Worm (Caenorhabditis elegans) whole organism, young adult: ENCODE measurements around the gene F59B1.8.

ENCODE experiments used
- B0261.1 ChIP-seq: sonication (generic microtip); optimal IDR thresholded peaks from 2 replicates; lab custom pipeline; 2016; ENCODE audit warnings: mild to moderate bottlenecking, missing genetic modification characterization, moderate library complexity, missing compliant biosample characterization
- C06A6.2 ChIP-seq: fragments of 200-800 bp; sonication (Bioruptor generic); conservative IDR thresholded peaks from 2 replicates; pipeline ENCODE4 v1.3.6; 2022; ENCODE audit warnings: missing genetic modification characterization, missing compliant biosample characterization
- C17E4.6 ChIP-seq: fragments of 200-800 bp; sonication (Bioruptor generic); IDR thresholded peaks from 2 replicates; pipeline ENCODE4 v1.3.6; 2022; ENCODE audit warnings: missing genetic modification reagents, missing genetic modification characterization, missing compliant biosample characterization
- D2030.7 ChIP-seq: fragments of 200-800 bp; sonication (Bioruptor generic); IDR thresholded peaks from 2 replicates; pipeline ENCODE4 v1.3.6; 2022; ENCODE audit warnings: missing genetic modification reagents, missing genetic modification characterization, missing compliant biosample characterization
- F57A8.1 ChIP-seq: fragments of 200-800 bp; sonication (Bioruptor generic); optimal IDR thresholded peaks from 2 replicates; lab custom pipeline; 2018; ENCODE audit warnings: mild to moderate bottlenecking, missing genetic modification characterization, moderate library complexity, missing compliant biosample characterization
- Y79H2A.3 ChIP-seq: fragments of 200-800 bp; sonication (Bioruptor generic); conservative IDR thresholded peaks from 2 replicates; pipeline ENCODE4 v1.3.6; 2022; ENCODE audit warnings: missing genetic modification reagents, missing genetic modification characterization, missing compliant biosample characterization
- Y95B8A.8 ChIP-seq: fragments of 200-800 bp; sonication (Bioruptor generic); IDR thresholded peaks from 2 replicates; pipeline ENCODE4 v1.3.6; 2022; ENCODE audit warnings: missing genetic modification reagents, missing genetic modification characterization, missing compliant biosample characterization
- ZK185.1 ChIP-seq: sonication (generic microtip); optimal IDR thresholded peaks from 2 replicates; lab custom pipeline; 2016; ENCODE audit warnings: mild to moderate bottlenecking, missing genetic modification characterization, missing compliant biosample characterization; ENCODE audit not compliant: poor library complexity, severe bottlenecking
- atf-7 ChIP-seq: sonication (generic microtip); optimal IDR thresholded peaks from 2 replicates; lab custom pipeline; 2017; ENCODE audit warnings: mild to moderate bottlenecking, missing genetic modification characterization, missing compliant biosample characterization
- attf-6 ChIP-seq: fragments of 200-800 bp; sonication (Bioruptor generic); IDR thresholded peaks from 2 replicates; pipeline ENCODE4 v1.3.6; 2022; ENCODE audit warnings: missing genetic modification reagents, missing genetic modification characterization, missing compliant biosample characterization
- cebp-2 ChIP-seq: fragments of 200-800 bp; sonication (Bioruptor generic); IDR thresholded peaks from 2 replicates; pipeline ENCODE4 v1.3.6; 2022; ENCODE audit warnings: missing genetic modification characterization, missing compliant biosample characterization
- ceh-79 ChIP-seq: sonication (generic microtip); optimal IDR thresholded peaks from 2 replicates; lab custom pipeline; 2017; ENCODE audit warnings: mild to moderate bottlenecking, missing genetic modification characterization, missing compliant biosample characterization
- ceh-91 ChIP-seq: fragments of 200-800 bp; sonication (Bioruptor generic); IDR thresholded peaks from 2 replicates; pipeline ENCODE4 v1.3.6; 2022; ENCODE audit warnings: missing genetic modification reagents, missing genetic modification characterization, missing compliant biosample characterization
- die-1 ChIP-seq: sonication (generic microtip); optimal IDR thresholded peaks from 2 replicates; lab custom pipeline; 2016; ENCODE audit warnings: missing genotype, mild to moderate bottlenecking, missing genetic modification characterization, missing compliant biosample characterization
- gei-17 ChIP-seq: fragments of 200-800 bp; sonication (Bioruptor generic); optimal IDR thresholded peaks from 2 replicates; lab custom pipeline; 2018; ENCODE audit warnings: mild to moderate bottlenecking, missing genetic modification characterization, missing compliant biosample characterization
- hlh-12 ChIP-seq: sonication (generic microtip); optimal IDR thresholded peaks from 2 replicates; lab custom pipeline; 2016; ENCODE audit warnings: missing genetic modification characterization, missing compliant biosample characterization
- hlh-26 ChIP-seq: fragments of 200-800 bp; sonication (Bioruptor generic); conservative IDR thresholded peaks from 2 replicates; pipeline ENCODE4 v1.3.6; 2022; ENCODE audit warnings: missing genetic modification reagents, missing genetic modification characterization, missing compliant biosample characterization
- hrde-1 ChIP-seq: sonication (generic microtip); optimal IDR thresholded peaks from 2 replicates; lab custom pipeline; 2016; ENCODE audit warnings: missing genetic modification characterization, mild to moderate bottlenecking, missing compliant biosample characterization, moderate library complexity, missing genotype, missing genetic modification reagents, borderline replicate concordance
- let-526 ChIP-seq: fragments of 200-800 bp; sonication (Bioruptor generic); IDR thresholded peaks from 2 replicates; pipeline ENCODE4 v1.3.6; 2022; ENCODE audit warnings: missing genetic modification reagents, missing genetic modification characterization, missing compliant biosample characterization
- let-607 ChIP-seq, 2 experiments: fragments of 200-800 bp in 1 of 2; sonication (Bioruptor generic) in 1 of 2; sonication (generic microtip) in 1 of 2; optimal IDR thresholded peaks; 2 replicates each; lab custom pipeline; 2016 to 2018; ENCODE audit warnings: mild to moderate bottlenecking in 2 of 2, missing compliant biosample characterization in 2 of 2, missing genetic modification characterization in 2 of 2, moderate library complexity in 2 of 2, missing genotype in 1 of 2
- lin-35 ChIP-seq, 3 experiments: fragments of 150-350 bp in 2 of 3; sonication (generic microtip) in 1 of 3; optimal IDR thresholded peaks; 2 replicates each; lab custom pipeline; 2014 to 2018; ENCODE audit warnings: missing biosample characterization in 3 of 3, missing genetic modification characterization in 3 of 3, missing genetic modification reagents in 3 of 3
- lir-1 ChIP-seq: fragments of 200-800 bp; sonication (Bioruptor generic); conservative IDR thresholded peaks from 2 replicates; pipeline ENCODE4 v1.3.6; 2022; ENCODE audit warnings: missing genetic modification reagents, missing genetic modification characterization, missing compliant biosample characterization
- lsy-27 ChIP-seq: sonication (generic microtip); optimal IDR thresholded peaks from 2 replicates; lab custom pipeline; 2017; ENCODE audit warnings: missing genetic modification characterization, mild to moderate bottlenecking, missing compliant biosample characterization, antibody characterized with exemption, missing genotype, borderline replicate concordance; ENCODE audit not compliant: insufficient read depth
- mxl-1 ChIP-seq: sonication (generic microtip); optimal IDR thresholded peaks from 2 replicates; lab custom pipeline; 2016; ENCODE audit warnings: missing genetic modification characterization, missing compliant biosample characterization
- nfyb-1 ChIP-seq: fragments of 200-800 bp; sonication (Bioruptor generic); IDR thresholded peaks from 2 replicates; pipeline ENCODE4 v1.3.6; 2022; ENCODE audit warnings: missing genetic modification reagents, missing genetic modification characterization, missing compliant biosample characterization
- nhr-179 ChIP-seq: sonication (generic microtip); optimal IDR thresholded peaks from 2 replicates; lab custom pipeline; 2016; ENCODE audit warnings: mild to moderate bottlenecking, missing genetic modification characterization, missing compliant biosample characterization
- nhr-80 ChIP-seq: sonication (generic microtip); optimal IDR thresholded peaks from 2 replicates; lab custom pipeline; 2016; ENCODE audit warnings: missing genetic modification characterization, missing compliant biosample characterization
- rcor-1 ChIP-seq: fragments of 200-800 bp; sonication (Bioruptor generic); IDR thresholded peaks from 2 replicates; pipeline ENCODE4 v1.3.6; 2022; ENCODE audit warnings: missing genetic modification reagents, missing genetic modification characterization, missing compliant biosample characterization
- sea-2 ChIP-seq: fragments of 200-800 bp; sonication (Bioruptor generic); IDR thresholded peaks from 2 replicates; pipeline ENCODE4 v1.3.6; 2022; ENCODE audit warnings: missing genetic modification characterization, missing compliant biosample characterization
- snpc-1.3 ChIP-seq: sonication (generic microtip); optimal IDR thresholded peaks from 2 replicates; lab custom pipeline; 2017; ENCODE audit warnings: missing genetic modification characterization, mild to moderate bottlenecking, missing compliant biosample characterization, antibody characterized with exemption, moderate library complexity, missing genotype, missing genetic modification reagents; ENCODE audit not compliant: insufficient read depth
- xnd-1 ChIP-seq: sonication (generic microtip); optimal IDR thresholded peaks from 2 replicates; lab custom pipeline; 2016; ENCODE audit warnings: missing genotype, missing genetic modification reagents, missing genetic modification characterization, missing compliant biosample characterization
- zfh-2 ChIP-seq: fragments of 200-800 bp; sonication (Bioruptor generic); conservative IDR thresholded peaks from 2 replicates; pipeline ENCODE4 v1.3.6; 2022; ENCODE audit warnings: missing genetic modification reagents, missing genetic modification characterization, missing compliant biosample characterization
- ztf-18 ChIP-seq: sonication (generic microtip); optimal IDR thresholded peaks from 2 replicates; lab custom pipeline; 2016; ENCODE audit warnings: missing genotype, mild to moderate bottlenecking, missing genetic modification characterization, missing compliant biosample characterization
- ztf-22 ChIP-seq: fragments of 200-800 bp; sonication (Bioruptor generic); optimal IDR thresholded peaks from 2 replicates; lab custom pipeline; 2018; ENCODE audit warnings: mild to moderate bottlenecking, missing genetic modification characterization, moderate library complexity, missing compliant biosample characterization

Gene F59B1.8

DNA sequence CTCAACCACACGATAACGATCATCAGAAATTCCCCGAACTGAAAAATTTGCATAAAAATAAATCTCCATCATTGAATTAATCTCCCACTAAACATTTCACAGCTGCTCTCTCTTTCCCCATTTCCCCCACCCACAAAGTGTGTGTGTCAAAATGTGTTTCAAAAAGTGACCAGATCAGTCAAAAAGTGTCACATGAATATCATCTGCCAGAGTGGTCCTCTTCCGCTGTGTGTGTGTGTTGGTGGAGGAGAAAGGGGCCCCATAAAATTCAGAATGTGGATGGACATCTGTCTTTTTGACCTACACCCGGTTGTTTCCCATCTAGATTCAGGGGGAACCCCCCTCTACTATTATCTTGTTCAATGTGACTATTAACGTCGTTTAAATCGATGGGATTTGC lies 33.2 kb upstream of the F59B1.8 start:
- TF ChIP-seq ztf-22 (GFP tag; lab: Kevin White, UChicago) (no peak), nfyb-1 (GFP tag; lab: Robert Waterston, UW) (no peak), C17E4.6 (GFP tag; lab: Robert Waterston, UW) (no peak), die-1 (tag; lab: Kevin White, UChicago) (no peak)

DNA sequence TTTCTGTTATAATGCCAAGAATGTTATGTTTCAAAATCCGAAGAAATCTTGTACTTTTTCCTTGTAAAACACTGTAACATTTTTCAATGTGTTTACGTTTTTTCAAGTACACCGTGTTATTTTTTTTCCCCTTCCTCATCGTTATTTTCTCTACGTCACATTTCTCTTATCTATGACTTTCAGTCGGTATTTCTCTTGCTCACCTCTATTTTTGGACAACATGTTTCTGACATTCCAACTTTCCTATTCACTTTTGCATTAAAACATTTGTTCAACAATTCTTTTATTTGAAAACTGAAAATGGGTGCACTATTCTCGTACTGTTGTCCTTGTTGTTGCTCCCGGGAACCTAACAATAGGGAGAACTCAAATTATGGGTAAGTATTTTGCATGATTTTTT lies 29.0 kb upstream of the F59B1.8 start, which contains the start of gene pals-33:
pals-33 (plus strand) TSS at position 301 of the 400 bp plus-strand sequence.
- no peak for TF ChIP-seq rcor-1 (GFP tag; lab: Robert Waterston, UW)
- no peak for TF ChIP-seq let-526 (GFP tag; lab: Robert Waterston, UW)
- no peak for TF ChIP-seq zfh-2
- no peak for TF ChIP-seq ZK185.1 (tag; lab: Kevin White, UChicago)
- no peak for TF ChIP-seq lin-35 (GFP tag; optimal IDR thresholded peaks at IDR 0.05; lab: Kevin White, UChicago)
- TF ChIP-seq sea-2 = no peak
- TF ChIP-seq gei-17 (GFP tag; lab: Kevin White, UChicago) = no peak
- TF ChIP-seq hlh-26 = no peak
- TF ChIP-seq F57A8.1 (GFP tag; lab: Kevin White, UChicago) = no peak

DNA sequence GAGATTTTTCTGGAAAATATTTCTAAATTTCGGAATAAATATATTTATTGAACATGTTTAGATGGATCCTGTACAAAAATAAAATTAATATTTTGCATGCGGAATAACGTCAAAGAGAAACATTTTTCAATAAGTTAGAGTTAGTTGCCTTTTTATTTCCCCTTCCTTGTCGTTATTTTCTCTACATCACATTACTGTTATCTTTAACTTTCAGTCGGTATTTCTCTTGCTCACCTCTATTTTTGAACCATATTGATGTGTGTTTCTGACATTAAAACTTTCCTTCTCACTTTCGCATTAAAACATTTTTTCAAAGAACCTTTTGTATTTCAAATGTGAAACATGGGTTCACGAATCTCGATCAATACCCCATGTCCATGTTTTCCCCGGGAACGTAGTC lies 26.5 kb upstream of the F59B1.8 start, which contains the start of gene Y39H10B.3:
Y39H10B.3 (plus strand) TSS at position 301 of the 400 bp plus-strand sequence.
- no peak for TF ChIP-seq B0261.1 (tag; lab: Kevin White, UChicago)

DNA sequence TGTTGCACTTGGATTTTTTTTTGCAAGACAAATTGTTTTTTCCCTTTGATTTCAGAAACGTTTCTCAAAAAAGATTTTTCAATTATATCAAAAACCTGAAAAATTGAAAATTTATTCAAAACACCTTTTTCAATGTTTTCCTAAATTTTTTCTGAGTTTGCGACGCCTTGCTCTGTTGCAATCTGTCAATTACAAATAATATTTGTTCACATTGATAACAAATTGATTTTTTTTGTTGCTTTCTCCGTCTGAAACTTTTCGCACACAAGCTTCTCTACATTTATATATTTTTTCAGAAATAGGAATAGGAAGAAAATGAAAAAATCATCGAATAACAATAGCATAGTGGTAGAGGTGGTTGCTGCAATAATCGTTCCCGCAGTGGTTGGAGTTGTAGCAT lies 24.4 kb upstream of the F59B1.8 start, which contains the start of gene Y39H10B.2:
Y39H10B.2 (plus strand) TSS at position 301 of the 400 bp plus-strand sequence.
- no peak for TF ChIP-seq nhr-179
- TF ChIP-seq atf-7 (tag; lab: Kevin White, UChicago) = no peak
- TF ChIP-seq nhr-80 (tag; lab: Kevin White, UChicago) = peak; percentile 58

DNA sequence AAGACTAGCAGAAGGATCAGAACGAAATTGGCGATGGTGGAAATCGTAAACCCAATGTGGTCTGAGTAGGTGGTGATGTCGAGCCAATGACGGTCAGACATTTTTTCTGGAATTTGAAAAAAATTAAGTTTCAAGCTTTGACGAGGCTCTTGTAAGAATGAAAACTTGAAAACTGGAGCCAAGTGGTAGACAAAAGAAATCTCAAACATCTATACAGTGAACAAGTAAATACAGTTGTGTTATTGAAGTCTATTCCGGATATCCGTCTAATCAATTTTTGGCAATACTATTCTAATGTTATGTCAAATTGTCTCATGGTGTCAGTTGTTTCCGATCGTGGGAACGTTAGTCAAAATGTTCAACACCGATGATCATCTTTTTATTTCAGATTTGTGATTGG lies 22.8 kb upstream of the F59B1.8 start, which contains the start of gene str-113:
str-113 (minus strand) TSS at position 101 of the 400 bp plus-strand sequence.
- TF ChIP-seq snpc-1.3 (tag; lab: Kevin White, UChicago) = no peak
- TF ChIP-seq lir-1 (GFP tag; lab: Robert Waterston, UW) = no peak
- no peak for TF ChIP-seq xnd-1 (tag; lab: Kevin White, UChicago)
- no peak for TF ChIP-seq C06A6.2
- TF ChIP-seq D2030.7 (GFP tag; lab: Robert Waterston, UW) = no peak
- no peak for TF ChIP-seq nfyb-1 (GFP tag; lab: Robert Waterston, UW)
- TF ChIP-seq lsy-27 = no peak
- no peak for TF ChIP-seq ceh-91
- TF ChIP-seq Y95B8A.8 (GFP tag; lab: Robert Waterston, UW) = no peak
- TF ChIP-seq attf-6 (GFP tag; lab: Robert Waterston, UW) = no peak
- TF ChIP-seq cebp-2 (GFP tag; lab: Robert Waterston, UW) = no peak
- TF ChIP-seq let-607 (tag; optimal IDR thresholded peaks at IDR 0.05; lab: Kevin White, UChicago) = no peak
- no peak for TF ChIP-seq mxl-1
- no peak for TF ChIP-seq ztf-18 (tag; lab: Kevin White, UChicago)
- no peak for TF ChIP-seq Y79H2A.3
- TF ChIP-seq hlh-12 (tag; lab: Kevin White, UChicago) = no peak
- TF ChIP-seq let-526 (GFP tag; lab: Robert Waterston, UW) = no peak
- no peak for TF ChIP-seq ceh-79 (tag; lab: Kevin White, UChicago)
- TF ChIP-seq hrde-1 (tag; lab: Kevin White, UChicago) = no peak
